Worm (Caenorhabditis elegans): ENCODE measurements around the gene C27D8.4.

DNA sequence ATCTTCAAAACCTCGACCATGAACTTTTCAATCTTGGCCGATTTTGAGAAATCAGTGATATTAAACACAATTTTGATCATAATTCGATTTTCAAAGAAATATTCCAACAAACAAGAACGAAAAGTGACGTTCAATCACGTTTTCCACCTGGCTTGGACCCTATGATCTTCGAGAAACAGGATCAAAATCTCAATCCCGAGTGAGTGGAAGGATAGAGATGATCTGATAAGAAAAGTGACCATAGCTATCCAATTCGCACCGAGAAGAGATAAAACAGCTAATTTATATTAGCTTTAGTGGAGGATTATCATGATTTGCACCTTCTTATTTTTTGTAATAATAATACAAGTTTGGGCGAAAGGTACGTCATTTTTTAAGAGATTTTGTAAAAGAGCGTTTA lies 17.2 kb downstream of the C27D8.4 start, which contains the start of gene T23F6.2:
- no peak for TF ChIP-seq skn-1 (tag; optimal IDR thresholded peaks at IDR 0.05)
- no peak for TF ChIP-seq nhr-237 (tag; optimal IDR thresholded peaks at IDR 0.05)
- TF ChIP-seq aha-1 (tag; optimal IDR thresholded peaks at IDR 0.05) = no peak
- no peak for TF ChIP-seq elt-3 (tag; optimal IDR thresholded peaks at IDR 0.05)
- TF ChIP-seq aly-2 (tag; optimal IDR thresholded peaks at IDR 0.05) = no peak
- no peak for TF ChIP-seq mep-1 (tag; optimal IDR thresholded peaks at IDR 0.05)
- TF ChIP-seq ceh-90 (tag; optimal IDR thresholded peaks at IDR 0.05) = no peak
- TF ChIP-seq lsy-2 (tag; optimal IDR thresholded peaks at IDR 0.05) = no peak
- TF ChIP-seq lin-39 (tag; optimal IDR thresholded peaks at IDR 0.05) = no peak
- no peak for TF ChIP-seq Y116A8C.19 (tag; optimal IDR thresholded peaks at IDR 0.05; ENCODE audit: borderline replicate concordance)

All from whole organism, L1 larva.